Worm (Caenorhabditis elegans) whole organism, L4 larva: ENCODE data around the gene adal-1.

ENCODE experiments used
- lin-1 ChIP-seq: fragments of 200-800 bp; sonication (Bioruptor generic); IDR thresholded peaks from 2 replicates; pipeline ENCODE4 v1.3.6; 2022; ENCODE audit warnings: missing genetic modification reagents, missing genetic modification characterization, missing compliant biosample characterization
- lin-13 ChIP-seq: fragments of 150-350 bp; optimal IDR thresholded peaks from 2 replicates; lab custom pipeline; 2014; ENCODE audit warnings: missing biosample characterization, missing genetic modification reagents, missing genetic modification characterization
- ztf-7 ChIP-seq: fragments of 150-350 bp; optimal IDR thresholded peaks from 2 replicates; lab custom pipeline; 2014; ENCODE audit warnings: missing biosample characterization, missing genetic modification characterization

DNA sequence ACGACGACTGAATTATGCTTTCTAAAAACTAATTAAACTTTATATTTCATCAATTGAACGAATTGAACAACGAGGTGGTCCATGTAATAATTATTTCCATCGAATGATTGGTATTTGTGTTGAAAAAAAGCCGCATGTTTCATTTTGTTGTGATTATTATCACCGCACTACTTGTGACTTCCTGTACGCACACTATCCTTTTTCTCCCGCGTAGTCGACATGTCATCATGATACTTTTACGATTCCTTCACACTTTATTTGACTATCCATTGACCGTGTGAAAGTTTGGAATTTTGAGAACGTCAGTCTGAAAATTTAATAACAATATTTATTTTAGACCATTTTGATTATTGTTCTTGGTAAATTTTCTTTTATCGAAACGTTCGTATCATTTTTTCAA lies 34.2 kb upstream of the adal-1 start, which contains the start of gene F22D3.4:
- TF ChIP-seq lin-1 (GFP tag; lab: Robert Waterston, UW) (0 out of 2 replicates have a peak, but pooled peaks have one; percentile 35), lin-13 (no peak), ztf-7 (no peak)
